Fruit fly (Drosophila melanogaster): ENCODE data around the gene CG11658.

CG11658 gene

DNA sequence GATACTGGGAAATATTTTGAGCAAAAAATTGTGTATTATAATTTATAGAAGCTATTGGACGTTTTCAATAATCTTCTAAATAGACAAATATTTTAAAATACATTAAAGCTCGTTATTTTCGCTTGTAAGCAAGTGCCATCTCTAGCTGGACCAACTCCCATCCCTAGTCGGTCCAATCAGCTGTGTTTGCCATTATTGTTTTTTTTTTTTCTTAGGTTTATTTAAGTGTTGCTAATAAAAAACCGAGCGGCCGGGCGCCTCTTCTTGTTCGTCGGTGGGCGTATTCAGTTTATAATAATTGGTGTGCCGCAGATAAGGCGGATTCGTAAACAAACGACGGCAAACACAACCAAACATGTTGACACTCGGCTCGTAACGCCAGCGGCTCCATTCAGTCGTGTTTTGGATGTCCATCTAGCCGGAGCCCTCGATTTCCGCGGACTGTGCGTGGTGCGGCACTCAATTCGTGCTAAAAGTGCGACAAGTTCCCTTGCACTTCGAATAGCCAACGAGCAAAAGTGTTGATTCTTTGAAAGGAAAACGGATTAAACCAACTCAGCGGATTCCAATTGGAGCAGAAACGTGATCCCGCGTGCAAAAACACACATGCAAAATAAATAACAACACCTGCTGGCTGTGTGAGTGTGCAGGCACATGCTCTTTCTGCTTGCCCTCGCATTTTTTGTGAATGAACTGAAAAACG is 24.4 kb downstream of the CG11658 start, which contains the start of gene Sugb (continued):
- TF ChIP-seq bbx (GFP tag; IDR thresholded peaks at IDR 0.05; ENCODE audit: partially characterized antibody) (peak; percentile 56; the same call in 1 of the 2 replicates), CG6683 (GFP tag; optimal IDR thresholded peaks at IDR 0.05) (peak; percentile 40), maf-S (GFP tag; optimal IDR thresholded peaks at IDR 0.05) (peak; percentile 54), Hey (tag; optimal IDR thresholded peaks at IDR 0.05) (peak; percentile 48), CG6813 (GFP tag; optimal IDR thresholded peaks at IDR 0.05) (peak; percentile 42), en (GFP tag; optimal IDR thresholded peaks at IDR 0.05) (peak; percentile 3), CG9215 (GFP tag; IDR thresholded peaks at IDR 0.05) (no peak), Ets65A (GFP tag) (peak; percentile 48), fd96Cb (tag; optimal IDR thresholded peaks at IDR 0.05) (no peak), lbe (GFP tag; optimal IDR thresholded peaks at IDR 0.05) (peak; percentile 62), TFAM (GFP tag; optimal IDR thresholded peaks at IDR 0.05) (no peak), CG16813 (GFP tag; IDR thresholded peaks at IDR 0.05; ENCODE audit: partially characterized antibody) (peak; percentile 52), CG11456 (GFP tag; IDR thresholded peaks at IDR 0.05) (no peak), Nf-YA (GFP tag; IDR thresholded peaks at IDR 0.05) (no peak), CG5180 (GFP tag; optimal IDR thresholded peaks at IDR 0.05) (peak; percentile 86), Fer3 (tag; optimal IDR thresholded peaks at IDR 0.05) (peak; percentile 65), insv (GFP tag; optimal IDR thresholded peaks at IDR 0.05) (peak in 1 of 2 experiments; percentile 74), gcm2 (GFP tag; optimal IDR thresholded peaks at IDR 0.05) (peak; percentile 61), CG18476 (GFP tag; optimal IDR thresholded peaks at IDR 0.05) (no peak), Lim3 (GFP tag; IDR thresholded peaks at IDR 0.05) (no peak), gem (tag; optimal IDR thresholded peaks at IDR 0.05) (peak; percentile 77), lola (GFP tag; optimal IDR thresholded peaks at IDR 0.05) (peak in 1 of 3 experiments; percentile 5), CG1792 (GFP tag; optimal IDR thresholded peaks at IDR 0.05) (peak; percentile 25), aop (GFP tag; IDR thresholded peaks at IDR 0.05) (no peak), sd (tag; optimal IDR thresholded peaks at IDR 0.05) (peak; percentile 36), CG13775 (GFP tag; optimal IDR thresholded peaks at IDR 0.05) (peak; percentile 63), CG17361 (GFP tag; IDR thresholded peaks at IDR 0.05) (peak; percentile 48; the same call in 2 of the 3 replicates), Mes4 (GFP tag; optimal IDR thresholded peaks at IDR 0.05) (peak; percentile 48), ash1 (GFP tag; optimal IDR thresholded peaks at IDR 0.05) (no peak), HLHmδ (GFP tag; optimal IDR thresholded peaks at IDR 0.05) (no peak), Hr39 (optimal IDR thresholded peaks at IDR 0.05) (no peak), chif (GFP tag; optimal IDR thresholded peaks at IDR 0.05) (peak; percentile 7 to 52), CG15601 (tag; optimal IDR thresholded peaks at IDR 0.05) (peak; percentile 8), CG14050 (GFP tag; IDR thresholded peaks at IDR 0.05) (0 out of 3 replicates have a peak, but pooled peaks have one; percentile 30), MTF-1 (GFP tag; optimal IDR thresholded peaks at IDR 0.05; ENCODE audit: borderline replicate concordance) (no peak), CG14014 (GFP tag; IDR thresholded peaks at IDR 0.05) (peak; percentile 50; the same call in 1 of the 2 replicates), CG31388 (GFP tag; optimal IDR thresholded peaks at IDR 0.05) (no peak), pum (GFP tag; optimal IDR thresholded peaks at IDR 0.05) (peak; percentile 49), nau (GFP tag; optimal IDR thresholded peaks at IDR 0.05) (peak; percentile 44), Pdp1 (GFP tag; optimal IDR thresholded peaks at IDR 0.05) (peak; percentile 60 to 68), bsh (GFP tag; optimal IDR thresholded peaks at IDR 0.05) (peak; percentile 37 to 65), sob (GFP tag; IDR thresholded peaks at IDR 0.05) (peak; percentile 79), CG8944 (GFP tag; optimal IDR thresholded peaks at IDR 0.05) (peak; percentile 36), CG8924 (tag; optimal IDR thresholded peaks at IDR 0.05) (peak; percentile 52), Stat92E (GFP tag; optimal IDR thresholded peaks at IDR 0.05) (no peak), CG7745 (tag; optimal IDR thresholded peaks at IDR 0.05) (no peak), tap (tag; optimal IDR thresholded peaks at IDR 0.05) (no peak), CG4360 (GFP tag; IDR thresholded peaks at IDR 0.05) (no peak)

Data from whole organism, embryonic.